Worm (Caenorhabditis elegans) whole organism, L1 larva: Measurements from ENCODE around the gene R144.12.

Source experiments
- C04F5.9 ChIP-seq: sonication (generic microtip); optimal IDR thresholded peaks from 2 replicates; lab custom pipeline; 2016; ENCODE audit warnings: missing genetic modification characterization, missing compliant biosample characterization
- C16A3.4 ChIP-seq: fragments of 150-350 bp; optimal IDR thresholded peaks from 2 replicates; lab custom pipeline; 2014; ENCODE audit warnings: missing biosample characterization, missing genetic modification characterization
- F16B12.6 ChIP-seq: fragments of 150-350 bp; optimal IDR thresholded peaks from 2 replicates; lab custom pipeline; 2014; ENCODE audit warnings: missing biosample characterization, missing genetic modification characterization
- aha-1 ChIP-seq: fragments of 150-350 bp; optimal IDR thresholded peaks from 2 replicates; lab custom pipeline; 2014; ENCODE audit warnings: missing biosample characterization, missing genetic modification characterization
- alr-1 ChIP-seq: fragments of 200-800 bp; sonication (Bioruptor generic); optimal IDR thresholded peaks from 2 replicates; lab custom pipeline; 2018; ENCODE audit warnings: borderline replicate concordance, mild to moderate bottlenecking, missing genetic modification characterization, missing compliant biosample characterization
- aly-2 ChIP-seq: fragments of 150-350 bp; optimal IDR thresholded peaks from 2 replicates; lab custom pipeline; 2014; ENCODE audit warnings: missing biosample characterization, missing genetic modification characterization
- ama-1 ChIP-seq: fragments of 150-350 bp; optimal IDR thresholded peaks from 2 replicates; lab custom pipeline; 2014
- blmp-1 ChIP-seq: fragments of 150-350 bp; optimal IDR thresholded peaks from 2 replicates; lab custom pipeline; 2014; ENCODE audit warnings: missing biosample characterization, missing genetic modification characterization
- ceh-63 ChIP-seq: fragments of 200-800 bp; sonication (Bioruptor generic); optimal IDR thresholded peaks from 2 replicates; lab custom pipeline; 2018; ENCODE audit warnings: mild to moderate bottlenecking, missing genetic modification characterization, missing compliant biosample characterization
- ceh-8 ChIP-seq: fragments of 200-800 bp; sonication (Bioruptor generic); optimal IDR thresholded peaks from 2 replicates; lab custom pipeline; 2018; ENCODE audit warnings: mild to moderate bottlenecking, missing genetic modification characterization, moderate library complexity, missing compliant biosample characterization
- ceh-82 ChIP-seq, 3 experiments: fragments of 150-350 bp in 1 of 3; sonication (generic microtip) in 2 of 3; optimal IDR thresholded peaks; 2 replicates each; lab custom pipeline; 2014 to 2017; ENCODE audit warnings: missing biosample characterization in 3 of 3, missing genetic modification characterization in 3 of 3
- ceh-88 ChIP-seq: fragments of 200-800 bp; sonication (Bioruptor generic); IDR thresholded peaks from 2 replicates; pipeline ENCODE4 v1.3.6; 2022; ENCODE audit warnings: missing genetic modification characterization, missing compliant biosample characterization
- efl-1 ChIP-seq, 4 experiments: fragments of 150-350 bp; optimal IDR thresholded peaks in 3 of 4; peaks in 1 of 4; 1 replicate in 1 of 4; 2 replicates in 3 of 4; lab custom pipeline; 2014; ENCODE audit warnings: missing biosample characterization in 2 of 4, missing genetic modification characterization in 2 of 4, missing genetic modification reagents in 2 of 4
- elt-2 ChIP-seq: sonication (generic microtip); optimal IDR thresholded peaks from 2 replicates; lab custom pipeline; 2016; ENCODE audit warnings: missing genetic modification characterization, mild to moderate bottlenecking, inconsistent platforms, missing compliant biosample characterization, missing genetic modification reagents
- fkh-10 ChIP-seq: sonication (generic microtip); optimal IDR thresholded peaks from 2 replicates; lab custom pipeline; 2017; ENCODE audit warnings: missing biosample characterization, missing genetic modification reagents, missing genetic modification characterization
- hlh-4 ChIP-seq: sonication (generic microtip); optimal IDR thresholded peaks from 2 replicates; lab custom pipeline; 2016; ENCODE audit warnings: mild to moderate bottlenecking, missing genetic modification characterization, missing compliant biosample characterization
- isw-1 ChIP-seq: fragments of 200-800 bp; sonication (Bioruptor generic); IDR thresholded peaks from 2 replicates; pipeline ENCODE4 v1.3.6; 2022; ENCODE audit warnings: missing genetic modification characterization, missing compliant biosample characterization
- lin-13 ChIP-seq: fragments of 150-350 bp; optimal IDR thresholded peaks from 2 replicates; lab custom pipeline; 2014; ENCODE audit warnings: missing biosample characterization, missing genetic modification reagents, missing genetic modification characterization
- lin-39 ChIP-seq: fragments of 150-350 bp; optimal IDR thresholded peaks from 2 replicates; lab custom pipeline; 2014; ENCODE audit warnings: missing biosample characterization, missing genetic modification reagents, missing genetic modification characterization
- lir-3 ChIP-seq: sonication (generic microtip); optimal IDR thresholded peaks from 2 replicates; lab custom pipeline; 2016; ENCODE audit warnings: mild to moderate bottlenecking, missing genetic modification characterization, moderate library complexity, missing compliant biosample characterization; ENCODE audit not compliant: poor library complexity
- mab-9 ChIP-seq: fragments of 200-800 bp; sonication (Bioruptor generic); IDR thresholded peaks from 2 replicates; pipeline ENCODE4 v1.3.6; 2022; ENCODE audit warnings: missing genetic modification reagents, missing genetic modification characterization, missing compliant biosample characterization
- mep-1 ChIP-seq: fragments of 150-350 bp; optimal IDR thresholded peaks from 2 replicates; lab custom pipeline; 2014; ENCODE audit warnings: missing biosample characterization, missing genetic modification characterization
- nhr-11 ChIP-seq: fragments of 150-350 bp; optimal IDR thresholded peaks from 2 replicates; lab custom pipeline; 2014; ENCODE audit warnings: missing biosample characterization, missing genetic modification characterization
- nhr-19 ChIP-seq: fragments of 200-800 bp; sonication (Bioruptor generic); conservative IDR thresholded peaks from 2 replicates; pipeline ENCODE4 v1.3.6; 2022; ENCODE audit warnings: missing genetic modification characterization, missing compliant biosample characterization
- nhr-20 ChIP-seq: sonication (generic microtip); optimal IDR thresholded peaks from 2 replicates; lab custom pipeline; 2016; ENCODE audit warnings: mild to moderate bottlenecking, missing genetic modification characterization, missing compliant biosample characterization
- nhr-237 ChIP-seq: fragments of 150-350 bp; optimal IDR thresholded peaks from 2 replicates; lab custom pipeline; 2014; ENCODE audit warnings: missing biosample characterization, missing genetic modification characterization
- nhr-76 ChIP-seq: sonication (generic microtip); optimal IDR thresholded peaks from 2 replicates; lab custom pipeline; 2017; ENCODE audit warnings: missing biosample characterization, missing genetic modification characterization
- nhr-85 ChIP-seq: sonication (generic microtip); peaks from one replicate; lab custom pipeline; 2016; ENCODE audit warnings: missing genetic modification characterization, inconsistent platforms, missing compliant biosample characterization
- nhr-90 ChIP-seq: sonication (generic microtip); optimal IDR thresholded peaks from 2 replicates; lab custom pipeline; 2016; ENCODE audit warnings: mild to moderate bottlenecking, missing genetic modification characterization, missing compliant biosample characterization; ENCODE audit not compliant: poor library complexity
- pag-3 ChIP-seq: sonication (generic microtip); optimal IDR thresholded peaks from 2 replicates; lab custom pipeline; 2017; ENCODE audit warnings: missing genetic modification characterization, mild to moderate bottlenecking, missing compliant biosample characterization, antibody characterized with exemption, borderline replicate concordance; ENCODE audit not compliant: insufficient read depth
- rnt-1 ChIP-seq: sonication (generic microtip); optimal IDR thresholded peaks from 2 replicates; lab custom pipeline; 2016; ENCODE audit warnings: mild to moderate bottlenecking, missing genetic modification characterization, moderate library complexity, missing compliant biosample characterization
- skn-1 ChIP-seq: fragments of 150-350 bp; optimal IDR thresholded peaks from 2 replicates; lab custom pipeline; 2014; ENCODE audit warnings: missing biosample characterization, missing genetic modification characterization
- snpc-4 ChIP-seq: fragments of 150-350 bp; optimal IDR thresholded peaks from 2 replicates; lab custom pipeline; 2014; ENCODE audit warnings: missing biosample characterization, missing genetic modification characterization
- snu-23 ChIP-seq: sonication (generic microtip); optimal IDR thresholded peaks from 2 replicates; lab custom pipeline; 2016; ENCODE audit warnings: missing genetic modification characterization, missing compliant biosample characterization
- sox-4 ChIP-seq: sonication (generic microtip); optimal IDR thresholded peaks from 2 replicates; lab custom pipeline; 2016; ENCODE audit warnings: missing genetic modification characterization, missing compliant biosample characterization
- sup-37 ChIP-seq: fragments of 200-800 bp; sonication (Bioruptor generic); optimal IDR thresholded peaks from 2 replicates; lab custom pipeline; 2018; ENCODE audit warnings: mild to moderate bottlenecking, missing genetic modification characterization, missing compliant biosample characterization
- swsn-7 ChIP-seq: sonication (generic microtip); optimal IDR thresholded peaks from 2 replicates; lab custom pipeline; 2016; ENCODE audit warnings: missing genetic modification characterization, missing compliant biosample characterization
- tlp-1 ChIP-seq: fragments of 150-350 bp; optimal IDR thresholded peaks from 2 replicates; lab custom pipeline; 2014; ENCODE audit warnings: missing biosample characterization, missing genetic modification characterization
- unc-130 ChIP-seq: fragments of 150-350 bp; optimal IDR thresholded peaks from 2 replicates; lab custom pipeline; 2017; ENCODE audit warnings: missing biosample characterization, missing genetic modification characterization, inconsistent platforms
- unc-30 ChIP-seq: sonication (generic microtip); optimal IDR thresholded peaks from 2 replicates; lab custom pipeline; 2017; ENCODE audit warnings: missing biosample characterization, missing genetic modification characterization
- unc-98 ChIP-seq: fragments of 200-800 bp; sonication (Bioruptor generic); IDR thresholded peaks from 2 replicates; pipeline ENCODE4 v1.3.6; 2022; ENCODE audit warnings: missing genetic modification characterization, missing compliant biosample characterization
- xbp-1 ChIP-seq: sonication (generic microtip); optimal IDR thresholded peaks from 2 replicates; lab custom pipeline; 2016; ENCODE audit warnings: missing genetic modification characterization, missing compliant biosample characterization
- ztf-11 ChIP-seq, 2 experiments: sonication (generic microtip); optimal IDR thresholded peaks; 2 replicates each; lab custom pipeline; 2016 to 2017; ENCODE audit warnings: missing genetic modification characterization in 2 of 2, missing biosample characterization in 1 of 2, missing compliant biosample characterization in 1 of 2
- ztf-4 ChIP-seq: fragments of 150-350 bp; optimal IDR thresholded peaks from 2 replicates; lab custom pipeline; 2014; ENCODE audit warnings: missing biosample characterization, missing genetic modification characterization

R144.12 gene

ce11 chrIII:5013915-5014346, 7.2 kb upstream of the R144.12 start (continued):
- peak; percentile 86 for TF ChIP-seq aly-2 (tag; lab: Kevin White, UChicago)
- TF ChIP-seq C16A3.4 (tag; lab: Kevin White, UChicago), result peak; percentile 80
- peak; percentile 55; the same call in 1 of the 2 replicates for TF ChIP-seq ceh-88 (GFP tag; lab: Robert Waterston, UW)
- TF ChIP-seq blmp-1 (tag; lab: Kevin White, UChicago), result peak; percentile 88
- TF ChIP-seq sox-4 (tag; lab: Kevin White, UChicago), result peak; percentile 54
- TF ChIP-seq unc-130 (tag; lab: Kevin White, UChicago), result peak; percentile 48
- TF ChIP-seq mep-1 (tag; lab: Kevin White, UChicago), result peak; percentile 97
- peak; percentile 13 for TF ChIP-seq F16B12.6
- TF ChIP-seq skn-1 (tag; lab: Kevin White, UChicago), result peak; percentile 86
- peak; percentile 92 for TF ChIP-seq fkh-10 (GFP tag; lab: Kevin White, UChicago)
- TF ChIP-seq nhr-237 (tag; lab: Kevin White, UChicago), result peak; percentile 74
- peak in 1 of 2 experiments; percentile 81 for TF ChIP-seq ztf-11 (tag; optimal IDR thresholded peaks at IDR 0.05; lab: Kevin White, UChicago)
- peak; percentile 24 for TF ChIP-seq C04F5.9
- no peak for TF ChIP-seq ceh-63 (GFP tag; lab: Kevin White, UChicago)
- TF ChIP-seq ceh-82 (tag; optimal IDR thresholded peaks at IDR 0.05; lab: Kevin White, UChicago), result peak; percentile 57 to 83 (median 80)
- peak; percentile 71 for TF ChIP-seq rnt-1 (tag; lab: Kevin White, UChicago)
- peak; percentile 44 for TF ChIP-seq elt-2
- no peak for TF ChIP-seq unc-30 (tag; lab: Kevin White, UChicago)
- TF ChIP-seq efl-1 (optimal IDR thresholded peaks at IDR 0.05; lab: Kevin White, UChicago), result peak; percentile 81 to 82
- TF ChIP-seq efl-1 (GFP tag; optimal IDR thresholded peaks at IDR 0.05 in 1 of 2; lab: Kevin White, UChicago), result peak; percentile 54 to 95
- TF ChIP-seq unc-98 (GFP tag; lab: Robert Waterston, UW), result no peak
- TF ChIP-seq nhr-90, result peak; percentile 75
- peak; percentile 57 for TF ChIP-seq ceh-8 (GFP tag; lab: Kevin White, UChicago)
- peak; percentile 75 for TF ChIP-seq isw-1 (GFP tag; lab: Robert Waterston, UW)
- no peak for TF ChIP-seq aha-1 (tag; lab: Kevin White, UChicago)
- peak; percentile 86 for TF ChIP-seq nhr-20 (tag; lab: Kevin White, UChicago)
- TF ChIP-seq, all 84 proteins: peak for 57

DNA sequence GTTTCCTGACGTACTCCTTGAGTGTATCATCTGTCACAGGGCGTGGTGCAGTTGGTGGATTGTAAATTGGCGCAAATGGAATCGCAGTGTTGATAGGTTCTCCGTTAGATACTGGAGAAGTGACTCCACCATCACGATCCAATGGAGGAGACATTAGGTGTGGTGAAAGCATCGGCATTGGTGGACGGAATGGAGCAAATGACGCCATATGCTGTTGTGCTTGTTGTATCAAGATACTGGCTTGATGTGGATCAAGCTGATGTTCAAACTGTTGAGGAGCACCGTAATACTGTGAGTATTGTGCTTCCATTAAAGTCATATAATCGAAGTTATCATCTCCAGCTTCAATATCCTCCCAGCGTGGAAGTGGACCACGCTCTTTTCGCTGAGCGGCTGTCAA, 5.7 kb upstream of the R144.12 start:
- TF ChIP-seq pag-3 (no peak), efl-1 (optimal IDR thresholded peaks at IDR 0.05; lab: Kevin White, UChicago) (no peak), efl-1 (GFP tag; optimal IDR thresholded peaks at IDR 0.05 in 1 of 2; lab: Kevin White, UChicago) (peak in 1 of 2 experiments; percentile 70), nhr-76 (tag; lab: Kevin White, UChicago) (no peak), alr-1 (tag; lab: Kevin White, UChicago) (peak; percentile 81), fkh-10 (GFP tag; lab: Kevin White, UChicago) (no peak)
- TF ChIP-seq, all 84 proteins: peak for 2

ce11 chrIII:5010723-5011122, 3.9 kb upstream of the R144.12 start:
- TF ChIP-seq hlh-4 (tag; lab: Kevin White, UChicago) (no peak), nhr-19 (no peak), ama-1 (no peak), mab-9 (GFP tag; lab: Robert Waterston, UW) (no peak), tlp-1 (tag; lab: Kevin White, UChicago) (no peak), nhr-90 (no peak)

- no peak for TF ChIP-seq ama-1
- no peak for TF ChIP-seq unc-98 (GFP tag; lab: Robert Waterston, UW)
- no peak for TF ChIP-seq sup-37 (GFP tag; lab: Kevin White, UChicago)
- no peak for TF ChIP-seq snpc-4 (tag; lab: Kevin White, UChicago)
- TF ChIP-seq ceh-82 (tag; optimal IDR thresholded peaks at IDR 0.05; lab: Kevin White, UChicago), result no peak
- TF ChIP-seq lin-39 (tag; lab: Kevin White, UChicago), result no peak
- no peak for TF ChIP-seq mep-1 (tag; lab: Kevin White, UChicago)
- TF ChIP-seq sox-4 (tag; lab: Kevin White, UChicago), result no peak
- TF ChIP-seq ztf-4 (tag; lab: Kevin White, UChicago), result no peak
- no peak for TF ChIP-seq lin-13 (GFP tag; lab: Kevin White, UChicago)
- TF ChIP-seq elt-2, result no peak
- TF ChIP-seq nhr-85, result peak; percentile 31
- peak; percentile 79 for TF ChIP-seq aly-2 (tag; lab: Kevin White, UChicago)
- TF ChIP-seq snu-23 (GFP tag; lab: Kevin White, UChicago), result no peak
- TF ChIP-seq ceh-88 (GFP tag; lab: Robert Waterston, UW), result no peak
- no peak for TF ChIP-seq isw-1 (GFP tag; lab: Robert Waterston, UW)
- no peak for TF ChIP-seq efl-1 (optimal IDR thresholded peaks at IDR 0.05; lab: Kevin White, UChicago)
- TF ChIP-seq efl-1 (GFP tag; optimal IDR thresholded peaks at IDR 0.05 in 1 of 2; lab: Kevin White, UChicago), result peak in 1 of 2 experiments; percentile 30
- no peak for TF ChIP-seq lir-3 (tag; lab: Kevin White, UChicago)
- TF ChIP-seq tlp-1 (tag; lab: Kevin White, UChicago), result no peak
- no peak for TF ChIP-seq nhr-11 (tag; lab: Kevin White, UChicago)
- no peak for TF ChIP-seq swsn-7 (tag; lab: Kevin White, UChicago)
- no peak for TF ChIP-seq xbp-1 (tag; lab: Kevin White, UChicago)
- TF ChIP-seq F16B12.6, result no peak
Observed at ce11 chrIII:5008730-5009129, 1.9 kb upstream of the R144.12 start, which contains the start of gene R144.11. Gene R144.11 (minus strand): TSS chrIII:5008830.
